Fruit fly (Drosophila melanogaster) whole organism, embryonic: ENCODE results near the gene CG34293.

Experiments
- B-H2 ChIP-seq: fragments of 200-800 bp; sonication (Bioruptor generic); optimal IDR thresholded peaks from 2 replicates; lab custom pipeline; 2018; ENCODE audit warnings: missing biosample characterization, mild to moderate bottlenecking, missing genetic modification characterization
- CG10209 ChIP-seq: fragments of 200-800 bp; sonication (Bioruptor generic); optimal IDR thresholded peaks from 3 replicates; lab custom pipeline; 2017; ENCODE audit warnings: missing biosample characterization, mild to moderate bottlenecking, missing genetic modification characterization, missing genetic modification reagents
- CG12071 ChIP-seq: fragments of 200-800 bp; sonication (Bioruptor generic); optimal IDR thresholded peaks from 3 replicates; lab custom pipeline; 2018; ENCODE audit warnings: missing biosample characterization, mild to moderate bottlenecking, missing genetic modification characterization
- CG12769 ChIP-seq: fragments of 200-800 bp; sonication (Bioruptor generic); optimal IDR thresholded peaks from 2 replicates; lab custom pipeline; 2019; ENCODE audit warnings: missing biosample characterization, mild to moderate bottlenecking, missing genetic modification characterization, moderate library complexity
- CG13296 ChIP-seq: fragments of 200-800 bp; sonication (Bioruptor generic); optimal IDR thresholded peaks from 3 replicates; lab custom pipeline; 2018; ENCODE audit warnings: missing biosample characterization, mild to moderate bottlenecking, missing genetic modification characterization
- CG1529 ChIP-seq: fragments of 200-800 bp; sonication (Bioruptor generic); optimal IDR thresholded peaks from 3 replicates; lab custom pipeline; 2018; ENCODE audit warnings: missing biosample characterization, missing genetic modification characterization
- CG17359 ChIP-seq: fragments of 200-800 bp; sonication (Bioruptor generic); optimal IDR thresholded peaks from 3 replicates; lab custom pipeline; 2018; ENCODE audit warnings: missing biosample characterization, mild to moderate bottlenecking, missing genetic modification characterization, moderate library complexity
- CG2116 ChIP-seq: fragments of 200-800 bp; sonication (Bioruptor generic); optimal IDR thresholded peaks from 3 replicates; lab custom pipeline; 2018; ENCODE audit warnings: missing biosample characterization, mild to moderate bottlenecking, missing genetic modification characterization
- CG3726 ChIP-seq: fragments of 200-800 bp; sonication (Bioruptor generic); IDR thresholded peaks from 3 replicates; pipeline ENCODE4, ENCODE4 v1.3.6; 2022; ENCODE audit warnings: missing biosample characterization, missing genetic modification characterization
- CG8944 ChIP-seq: fragments of 200-800 bp; sonication (Bioruptor generic); optimal IDR thresholded peaks from 3 replicates; lab custom pipeline; 2016; ENCODE audit warnings: missing biosample characterization, missing genetic modification characterization
- CG9609 ChIP-seq: fragments of 200-800 bp; sonication (Bioruptor generic); optimal IDR thresholded peaks from 3 replicates; lab custom pipeline; 2016; ENCODE audit warnings: missing biosample characterization, missing genetic modification characterization
- Eip74EF ChIP-seq, 2 experiments: fragments of 200-800 bp in 1 of 2; fragments of >200 bp in 1 of 2; sonication (Bioruptor generic) in 1 of 2; optimal IDR thresholded peaks; 2 replicates each; lab custom pipeline; 2017 to 2019; ENCODE audit warnings: missing biosample characterization in 2 of 2, missing genetic modification characterization in 2 of 2, mild to moderate bottlenecking in 1 of 2, moderate library complexity in 1 of 2
- Elba2 ChIP-seq: fragments of 200-800 bp; sonication (Bioruptor generic); optimal IDR thresholded peaks from 3 replicates; lab custom pipeline; 2016; ENCODE audit warnings: missing biosample characterization, missing genetic modification characterization
- Hsf ChIP-seq: fragments of 200-800 bp; sonication (Bioruptor generic); optimal IDR thresholded peaks from 3 replicates; lab custom pipeline; 2016; ENCODE audit warnings: missing biosample characterization, missing genetic modification characterization
- Max ChIP-seq: fragments of 200-800 bp; sonication (Bioruptor generic); optimal IDR thresholded peaks from 2 replicates; lab custom pipeline; 2016; ENCODE audit warnings: missing biosample characterization, mild to moderate bottlenecking, missing genetic modification characterization
- Med ChIP-seq: fragments of 200-800 bp; sonication (Bioruptor generic); peaks from one replicate; lab custom pipeline; 2016; ENCODE audit warnings: missing biosample characterization, missing genetic modification characterization, mild to moderate bottlenecking, inconsistent platforms, moderate library complexity
- Oaz ChIP-seq: fragments of 200-800 bp; sonication (Bioruptor generic); IDR thresholded peaks from 2 replicates; pipeline ENCODE4 v1.3.6; 2022; ENCODE audit warnings: missing biosample characterization, missing genetic modification characterization
- Opbp ChIP-seq: fragments of 200-800 bp; sonication (Bioruptor generic); IDR thresholded peaks from 3 replicates; pipeline ENCODE4 v1.3.6; 2022; ENCODE audit warnings: missing biosample characterization, missing genetic modification characterization; ENCODE audit not compliant: partially characterized antibody
- Optix ChIP-seq: fragments of 200-800 bp; sonication (Bioruptor generic); IDR thresholded peaks from 3 replicates; pipeline ENCODE4 v1.3.6; 2022; ENCODE audit warnings: missing biosample characterization, missing genetic modification characterization
- Pdp1 ChIP-seq, 2 experiments: fragments of 200-800 bp; sonication (Bioruptor generic); optimal IDR thresholded peaks; 3 replicates each; lab custom pipeline; 2016; ENCODE audit warnings: missing biosample characterization in 2 of 2, missing genetic modification characterization in 2 of 2, mild to moderate bottlenecking in 1 of 2, moderate library complexity in 1 of 2
- Sry-δ ChIP-seq: fragments of 200-800 bp; sonication (Bioruptor generic); optimal IDR thresholded peaks from 2 replicates; lab custom pipeline; 2016; ENCODE audit warnings: missing biosample characterization, missing genetic modification characterization
- Taf1 ChIP-seq: fragments of 200-800 bp; sonication (Bioruptor generic); IDR thresholded peaks from 2 replicates; pipeline ENCODE4 v1.3.6; 2022; ENCODE audit warnings: missing biosample characterization, missing genetic modification characterization
- Xbp1 ChIP-seq: fragments of 200-800 bp; sonication (Bioruptor generic); optimal IDR thresholded peaks from 3 replicates; lab custom pipeline; 2016; ENCODE audit warnings: missing biosample characterization, mild to moderate bottlenecking, missing genetic modification characterization
- Xrp1 ChIP-seq: fragments of 200-800 bp; sonication (Bioruptor generic); IDR thresholded peaks from 2 replicates; pipeline ENCODE4 v1.3.6; 2022; ENCODE audit warnings: missing biosample characterization, missing genetic modification characterization
- abd-A ChIP-seq: fragments of 200-800 bp; sonication (Bioruptor generic); optimal IDR thresholded peaks from 3 replicates; lab custom pipeline; 2019; ENCODE audit warnings: missing biosample characterization, mild to moderate bottlenecking, missing genetic modification characterization, moderate library complexity
- ac ChIP-seq: fragments of 200-800 bp; sonication (Bioruptor generic); optimal IDR thresholded peaks from 3 replicates; lab custom pipeline; 2017; ENCODE audit warnings: missing biosample characterization, mild to moderate bottlenecking, missing genetic modification characterization
- chinmo ChIP-seq: fragments of 200-800 bp; sonication (Bioruptor generic); IDR thresholded peaks from 4 replicates; pipeline ENCODE4 v1.3.6; 2022; ENCODE audit warnings: missing biosample characterization, missing genetic modification characterization; ENCODE audit not compliant: partially characterized antibody
- ci ChIP-seq: fragments of 200-800 bp; sonication (Bioruptor generic); IDR thresholded peaks from 3 replicates; pipeline ENCODE4 v1.3.6; 2022; ENCODE audit warnings: missing biosample characterization, missing genetic modification characterization
- corto ChIP-seq: fragments of 200-800 bp; sonication (Bioruptor generic); optimal IDR thresholded peaks from 2 replicates; lab custom pipeline; 2016; ENCODE audit warnings: missing biosample characterization, mild to moderate bottlenecking, missing genetic modification characterization, moderate library complexity
- dimm ChIP-seq: fragments of 200-800 bp; sonication (Bioruptor generic); IDR thresholded peaks from 2 replicates; pipeline ENCODE4 v1.3.6; 2022; ENCODE audit warnings: missing biosample characterization, missing genetic modification characterization
- fru ChIP-seq: fragments of >200 bp; optimal IDR thresholded peaks from 2 replicates; lab custom pipeline; 2017
- ftz-f1 ChIP-seq: fragments of 200-800 bp; sonication (Bioruptor generic); optimal IDR thresholded peaks from 2 replicates; lab custom pipeline; 2016; ENCODE audit warnings: missing biosample characterization, missing genetic modification characterization
- grau ChIP-seq: fragments of 200-800 bp; optimal IDR thresholded peaks from 3 replicates; lab custom pipeline; 2019; ENCODE audit warnings: missing biosample characterization, mild to moderate bottlenecking, missing genetic modification characterization, moderate library complexity
- lola ChIP-seq, 3 experiments: fragments of >200 bp in 2 of 3; fragments of 200-800 bp in 1 of 3; sonication (Bioruptor generic) in 1 of 3; optimal IDR thresholded peaks; 2 replicates each; lab custom pipeline; 2017 to 2019; ENCODE audit warnings: missing biosample characterization in 3 of 3, missing genetic modification characterization in 3 of 3, mild to moderate bottlenecking in 1 of 3, moderate library complexity in 1 of 3
- nom ChIP-seq: fragments of 200-800 bp; sonication (Bioruptor generic); optimal IDR thresholded peaks from 2 replicates; lab custom pipeline; 2017; ENCODE audit warnings: missing biosample characterization, missing genetic modification characterization, mild to moderate bottlenecking, moderate library complexity, missing genetic modification reagents
- odd ChIP-seq: fragments of 200-800 bp; sonication (Bioruptor generic); optimal IDR thresholded peaks from 2 replicates; lab custom pipeline; 2017; ENCODE audit warnings: missing biosample characterization, mild to moderate bottlenecking, missing genetic modification characterization
- onecut ChIP-seq: fragments of 200-800 bp; sonication (Bioruptor generic); IDR thresholded peaks from 2 replicates; pipeline ENCODE4 v1.3.6; 2022; ENCODE audit warnings: missing biosample characterization, missing genetic modification characterization
- p53 ChIP-seq: fragments of 200-800 bp; sonication (Bioruptor generic); optimal IDR thresholded peaks from 2 replicates; lab custom pipeline; 2016; ENCODE audit warnings: missing biosample characterization, missing genetic modification characterization
- pan ChIP-seq, 4 experiments: fragments of >200 bp in 3 of 4; fragments of 200-800 bp in 1 of 4; sonication (Bioruptor generic) in 1 of 4; optimal IDR thresholded peaks in 3 of 4; IDR thresholded peaks in 1 of 4; 2 replicates each; pipeline versions ENCODE4 v1.3.6 to Lab custom; 2017 to 2022; ENCODE audit warnings: missing biosample characterization in 2 of 4, missing genetic modification characterization in 2 of 4, mixed read lengths in 1 of 4
- pho ChIP-seq: fragments of 200-800 bp; sonication (Bioruptor generic); optimal IDR thresholded peaks from 2 replicates; lab custom pipeline; 2016; ENCODE audit warnings: missing biosample characterization, missing genetic modification characterization
- rib ChIP-seq: fragments of 200-800 bp; sonication (Bioruptor generic); IDR thresholded peaks from 2 replicates; pipeline ENCODE4 v1.3.6; 2022; ENCODE audit warnings: missing biosample characterization, missing genetic modification characterization
- row ChIP-seq: fragments of 200-800 bp; sonication (Bioruptor generic); IDR thresholded peaks from 3 replicates; pipeline ENCODE4 v1.3.6; 2022; ENCODE audit warnings: missing biosample characterization, missing genetic modification characterization
- salm ChIP-seq: fragments of 200-800 bp; sonication (Bioruptor generic); optimal IDR thresholded peaks from 2 replicates; lab custom pipeline; 2018; ENCODE audit warnings: missing biosample characterization, mild to moderate bottlenecking, missing genetic modification characterization
- sd ChIP-seq: fragments of 200-800 bp; sonication (Bioruptor generic); optimal IDR thresholded peaks from 3 replicates; lab custom pipeline; 2018; ENCODE audit warnings: missing biosample characterization, mild to moderate bottlenecking, missing genetic modification characterization, moderate library complexity
- sob ChIP-seq: fragments of 200-800 bp; sonication (Bioruptor generic); IDR thresholded peaks from 2 replicates; pipeline ENCODE4 v1.3.6; 2022; ENCODE audit warnings: missing biosample characterization, missing genetic modification characterization
- sr ChIP-seq: fragments of 200-800 bp; sonication (Bioruptor generic); IDR thresholded peaks from 3 replicates; pipeline ENCODE4 v1.3.6; 2022; ENCODE audit warnings: missing biosample characterization, missing genetic modification characterization
- tap ChIP-seq: fragments of 200-800 bp; optimal IDR thresholded peaks from 3 replicates; lab custom pipeline; 2019; ENCODE audit warnings: missing biosample characterization, mild to moderate bottlenecking, missing genetic modification characterization, moderate library complexity
- tio ChIP-seq: fragments of 200-800 bp; sonication (Bioruptor generic); optimal IDR thresholded peaks from 2 replicates; lab custom pipeline; 2017; ENCODE audit warnings: missing biosample characterization, missing genetic modification characterization, inconsistent platforms
- tx ChIP-seq: fragments of 200-800 bp; sonication (Bioruptor generic); optimal IDR thresholded peaks from 2 replicates; lab custom pipeline; 2016; ENCODE audit warnings: missing biosample characterization, missing genetic modification characterization
- vvl ChIP-seq: fragments of 200-800 bp; sonication (Bioruptor generic); IDR thresholded peaks from 2 replicates; pipeline ENCODE4 v1.3.6; 2022; ENCODE audit warnings: missing biosample characterization, missing genetic modification characterization

Gene CG34293

dm6 chr3R:27134728-27135361 lies 30.5 kb downstream of the CG34293 start (continued):
- TF ChIP-seq ftz-f1 (no peak), lola (GFP tag; optimal IDR thresholded peaks at IDR 0.05; lab: Kevin White, UChicago) (no peak), grau (tag; lab: Kevin White, UChicago) (no peak), row (GFP tag; lab: Robert Waterston, UW) (no peak), CG17359 (tag; lab: Kevin White, UChicago) (no peak), ci (0 out of 3 replicates have a peak, but pooled peaks have one; percentile 15), Oaz (GFP tag; lab: Robert Waterston, UW) (no peak), p53 (no peak), CG2116 (GFP tag; lab: Kevin White, UChicago) (no peak)

dm6 chr3R:27133992-27134391 lies 31.4 kb downstream of the CG34293 start:
- no peak for TF ChIP-seq tx (GFP tag; lab: Kevin White, UChicago)
- TF ChIP-seq rib (GFP tag; lab: Robert Waterston, UW): no peak
- TF ChIP-seq chinmo (GFP tag; lab: Robert Waterston, UW): 0 out of 4 replicates have a peak, but pooled peaks have one; percentile 74
- no peak for TF ChIP-seq CG9609
- TF ChIP-seq abd-A (tag; lab: Kevin White, UChicago): peak; percentile 88
- TF ChIP-seq tap: no peak
- TF ChIP-seq Xrp1 (GFP tag; lab: Robert Waterston, UW): no peak
- no peak for TF ChIP-seq odd
- TF ChIP-seq Sry-δ (GFP tag; lab: Kevin White, UChicago): no peak
- no peak for TF ChIP-seq CG8944
- TF ChIP-seq sd (tag; lab: Kevin White, UChicago): peak; percentile 64
- no peak for TF ChIP-seq Elba2 (GFP tag; lab: Kevin White, UChicago)
- TF ChIP-seq sr (GFP tag; lab: Robert Waterston, UW): peak; percentile 90
- peak; percentile 21 for TF ChIP-seq onecut (GFP tag; lab: Robert Waterston, UW)
- no peak for TF ChIP-seq salm (tag; lab: Kevin White, UChicago)
- peak in 1 of 2 experiments; percentile 20 for TF ChIP-seq Pdp1 (GFP tag; optimal IDR thresholded peaks at IDR 0.05; lab: Kevin White, UChicago)
- TF ChIP-seq vvl (GFP tag; lab: Robert Waterston, UW): peak; percentile 93
- TF ChIP-seq Eip74EF (GFP tag; optimal IDR thresholded peaks at IDR 0.05; lab: Kevin White, UChicago): peak in 1 of 2 experiments; percentile 76
- no peak for TF ChIP-seq Opbp
- peak; percentile 19 for TF ChIP-seq Med (GFP tag; lab: Kevin White, UChicago)
- TF ChIP-seq CG10209: no peak
- no peak for TF ChIP-seq Xbp1 (GFP tag; lab: Kevin White, UChicago)
- no peak for TF ChIP-seq Optix (GFP tag; lab: Robert Waterston, UW)
- TF ChIP-seq corto (GFP tag; lab: Kevin White, UChicago): no peak
- TF ChIP-seq CG13296: no peak
- TF ChIP-seq nom: no peak
- TF ChIP-seq CG12769 (tag; lab: Kevin White, UChicago): peak; percentile 48
- TF ChIP-seq fru: no peak
- TF ChIP-seq CG1529: no peak

dm6 chr3R:27131408-27131807 lies 34.0 kb downstream of the CG34293 start:
- TF ChIP-seq Taf1 (GFP tag; lab: Robert Waterston, UW): peak; percentile 42; the same call in 1 of the 2 replicates
- TF ChIP-seq B-H2 (GFP tag; lab: Kevin White, UChicago): peak; percentile 71
- TF ChIP-seq CG12071 (GFP tag; lab: Kevin White, UChicago): peak; percentile 66
- no peak for TF ChIP-seq dimm (GFP tag; lab: Robert Waterston, UW)
- no peak for TF ChIP-seq CG3726 (GFP tag; lab: Robert Waterston, UW)
- TF ChIP-seq ac: no peak
- TF ChIP-seq Max: no peak
- peak; percentile 47; the same call in 1 of the 2 replicates for TF ChIP-seq sob (GFP tag; lab: Robert Waterston, UW)
- TF ChIP-seq tio (GFP tag; lab: Kevin White, UChicago): no peak
- TF ChIP-seq pho (GFP tag; lab: Kevin White, UChicago): peak; percentile 70
- no peak for TF ChIP-seq pan (optimal IDR thresholded peaks at IDR 0.05; lab: Kevin White, UChicago)
- TF ChIP-seq pan (GFP tag; optimal IDR thresholded peaks at IDR 0.05 in 1 of 2, IDR thresholded peaks at IDR 0.05 in 1 of 2): peak in 1 of 2 experiments; percentile 52
- TF ChIP-seq Hsf: no peak
